Fruit fly (Drosophila melanogaster) whole organism, pupa: ENCODE data around the gene dUTPase.

Source experiments
- CG10348 ChIP-seq: fragments of 200-800 bp; sonication (Bioruptor generic); IDR thresholded peaks from 2 replicates; pipeline ENCODE4 v1.3.6; 2022; ENCODE audit warnings: missing biosample characterization, missing genetic modification characterization
- CG12605 ChIP-seq: fragments of 200-800 bp; sonication (Bioruptor generic); IDR thresholded peaks from 2 replicates; pipeline ENCODE4 v1.3.6; 2022; ENCODE audit warnings: missing biosample characterization, missing genetic modification characterization
- CG17806 ChIP-seq: fragments of 200-800 bp; sonication (Bioruptor generic); optimal IDR thresholded peaks from 2 replicates; lab custom pipeline; 2018; ENCODE audit warnings: missing biosample characterization, mild to moderate bottlenecking, missing genetic modification characterization, moderate library complexity
- CG32121 ChIP-seq: fragments of 200-800 bp; sonication (Bioruptor generic); IDR thresholded peaks from 2 replicates; pipeline ENCODE4 v1.3.6; 2022; ENCODE audit warnings: missing biosample characterization, missing genetic modification characterization
- CG8159 ChIP-seq: fragments of 200-800 bp; sonication (Bioruptor generic); optimal IDR thresholded peaks from 3 replicates; lab custom pipeline; 2018; ENCODE audit warnings: missing biosample characterization, mild to moderate bottlenecking, missing genetic modification characterization, moderate library complexity
- CG9948 ChIP-seq: fragments of 200-800 bp; sonication (Bioruptor generic); optimal IDR thresholded peaks from 2 replicates; lab custom pipeline; 2018; ENCODE audit warnings: missing biosample characterization, mild to moderate bottlenecking, missing genetic modification characterization, moderate library complexity
- EcR ChIP-seq: fragments of 200-800 bp; sonication (Bioruptor generic); optimal IDR thresholded peaks from 3 replicates; lab custom pipeline; 2019; ENCODE audit warnings: missing biosample characterization, missing genetic modification characterization, mild to moderate bottlenecking, moderate library complexity, missing genetic modification reagents
- Ets98B ChIP-seq: fragments of 200-800 bp; sonication (Bioruptor generic); IDR thresholded peaks from 2 replicates; pipeline ENCODE4 v1.3.6; 2022; ENCODE audit warnings: missing biosample characterization, missing genetic modification characterization
- Pif1B ChIP-seq: fragments of 200-800 bp; sonication (Bioruptor generic); optimal IDR thresholded peaks from 3 replicates; lab custom pipeline; 2016; ENCODE audit warnings: missing biosample characterization, missing genetic modification characterization
- fd96Ca ChIP-seq: fragments of 200-800 bp; sonication (Bioruptor generic); IDR thresholded peaks from 3 replicates; pipeline ENCODE4 v1.3.6; 2022; ENCODE audit warnings: missing biosample characterization, missing genetic modification characterization
- gl ChIP-seq: fragments of 200-800 bp; sonication (Bioruptor generic); optimal IDR thresholded peaks from 2 replicates; lab custom pipeline; 2018; ENCODE audit warnings: missing biosample characterization, mild to moderate bottlenecking, missing genetic modification characterization

dm6 chr2L:10988026-10988425 lies 23.1 kb upstream of the dUTPase start:
- TF ChIP-seq gl (tag; lab: Kevin White, UChicago) (no peak), CG12605 (GFP tag; lab: Robert Waterston, UW) (no peak), CG10348 (GFP tag; lab: Robert Waterston, UW) (no peak), Pif1B (no peak), fd96Ca (GFP tag; lab: Robert Waterston, UW) (no peak), CG8159 (no peak), CG9948 (tag; lab: Kevin White, UChicago) (no peak), EcR (GFP tag; lab: Kevin White, UChicago) (no peak), CG17806 (no peak), Ets98B (GFP tag; lab: Robert Waterston, UW) (no peak), CG32121 (GFP tag; lab: Robert Waterston, UW) (no peak)
